Worm (Caenorhabditis elegans): ENCODE measurements around the gene best-4.

DNA sequence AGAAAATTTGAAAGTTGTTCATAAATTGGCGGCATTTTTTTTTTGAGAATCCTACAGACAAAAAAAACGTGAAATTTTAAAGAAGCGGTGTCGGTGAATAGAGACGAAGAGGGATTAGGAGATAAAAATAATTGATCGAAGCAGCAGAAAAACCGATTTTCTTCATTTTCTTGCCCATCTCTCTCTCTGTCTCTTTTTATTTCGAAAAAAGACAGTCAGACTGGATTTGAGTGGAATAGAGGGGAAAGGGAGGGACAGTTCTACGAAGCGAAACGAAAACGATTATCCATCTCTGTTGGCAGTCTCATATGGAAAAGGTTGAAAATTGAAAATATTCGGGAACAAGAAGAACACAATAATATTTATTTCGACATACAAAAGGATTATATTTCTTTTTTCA is 17.9 kb upstream of the best-4 start:
- TF ChIP-seq cog-1 (tag; optimal IDR thresholded peaks at IDR 0.05) (no peak), med-1 (GFP tag; optimal IDR thresholded peaks at IDR 0.05; ENCODE audit: insufficient read depth) (no peak), ztf-29 (GFP tag; IDR thresholded peaks at IDR 0.05) (no peak), klf-2 (GFP tag; conservative IDR thresholded peaks at IDR 0.05) (no peak), tab-1 (GFP tag; IDR thresholded peaks at IDR 0.05) (no peak), T22C8.4 (GFP tag; IDR thresholded peaks at IDR 0.05) (no peak), ref-1 (GFP tag; conservative IDR thresholded peaks at IDR 0.05) (no peak), flt-1 (GFP tag; IDR thresholded peaks at IDR 0.05) (no peak), ztf-23 (GFP tag; IDR thresholded peaks at IDR 0.05) (no peak)

Measured in whole organism, midembryonic.